Worm (Caenorhabditis elegans) whole organism, L2 larva: ENCODE results near the gene R07C3.3.

Experiments used
- F13H6.1 ChIP-seq: sonication (generic microtip); optimal IDR thresholded peaks from 2 replicates; lab custom pipeline; 2016; ENCODE audit warnings: missing genetic modification characterization, missing compliant biosample characterization
- blmp-1 ChIP-seq: sonication (generic microtip); optimal IDR thresholded peaks from 2 replicates; lab custom pipeline; 2017; ENCODE audit warnings: missing genetic modification characterization, mild to moderate bottlenecking, missing compliant biosample characterization, antibody characterized with exemption, moderate library complexity; ENCODE audit not compliant: insufficient read depth
- egl-27 ChIP-seq: sonication (generic microtip); optimal IDR thresholded peaks from 3 replicates; lab custom pipeline; 2017; ENCODE audit warnings: missing biosample characterization, missing genetic modification reagents, missing genetic modification characterization
- nhr-11 ChIP-seq: fragments of 150-350 bp; optimal IDR thresholded peaks from 2 replicates; lab custom pipeline; 2014; ENCODE audit warnings: missing biosample characterization, missing genetic modification characterization
- nhr-12 ChIP-seq: fragments of 150-350 bp; optimal IDR thresholded peaks from 2 replicates; lab custom pipeline; 2014; ENCODE audit warnings: missing biosample characterization, missing genetic modification characterization
- skn-1 ChIP-seq: sonication (generic microtip); optimal IDR thresholded peaks from 2 replicates; lab custom pipeline; 2017; ENCODE audit warnings: missing biosample characterization, missing genetic modification characterization
- snpc-4 ChIP-seq: fragments of 150-350 bp; optimal IDR thresholded peaks from 2 replicates; lab custom pipeline; 2014; ENCODE audit warnings: missing biosample characterization, missing genetic modification characterization
- unc-55 ChIP-seq: fragments of 150-350 bp; sonication (generic microtip); optimal IDR thresholded peaks from 3 replicates; lab custom pipeline; 2014; ENCODE audit warnings: missing biosample characterization, missing genetic modification reagents, missing genetic modification characterization
- unc-62 ChIP-seq: fragments of 150-350 bp; optimal IDR thresholded peaks from 2 replicates; lab custom pipeline; 2014; ENCODE audit warnings: missing biosample characterization, missing genetic modification reagents, missing genetic modification characterization
- zag-1 ChIP-seq: fragments of 150-350 bp; optimal IDR thresholded peaks from 2 replicates; lab custom pipeline; 2014; ENCODE audit warnings: missing biosample characterization, missing genetic modification characterization
- ztf-11 ChIP-seq: sonication (generic microtip); optimal IDR thresholded peaks from 2 replicates; lab custom pipeline; 2017; ENCODE audit warnings: missing biosample characterization, missing genetic modification characterization
- ztf-4 ChIP-seq: fragments of 150-350 bp; optimal IDR thresholded peaks from 2 replicates; lab custom pipeline; 2014; ENCODE audit warnings: missing biosample characterization, missing genetic modification characterization

- TF ChIP-seq unc-55 (GFP tag; lab: Kevin White, UChicago) (no peak), ztf-11 (tag; lab: Kevin White, UChicago) (no peak), snpc-4 (tag; lab: Kevin White, UChicago) (no peak), F13H6.1 (tag; lab: Kevin White, UChicago) (no peak), egl-27 (tag; lab: Kevin White, UChicago) (no peak), nhr-11 (no peak), zag-1 (tag; lab: Kevin White, UChicago) (no peak), skn-1 (tag; lab: Kevin White, UChicago) (no peak), unc-62 (no peak), blmp-1 (no peak), nhr-12 (tag; lab: Kevin White, UChicago) (no peak), ztf-4 (tag; lab: Kevin White, UChicago) (no peak)
Observed at ce11 chrII:973999-974398, 35.4 kb downstream of the R07C3.3 start, which contains the start of gene fbxc-14.
